Fruit fly (Drosophila melanogaster) whole organism, embryonic: ENCODE data around the gene CG10137.
A peak's percentile ranks its signal among the peaks of the same experiment; 100 is the strongest.

Experiments used
- Blimp-1 ChIP-seq: fragments of 200-800 bp; sonication (Bioruptor generic); optimal IDR thresholded peaks from 3 replicates; lab custom pipeline; 2018; ENCODE audit warnings: missing biosample characterization, missing genetic modification characterization, mild to moderate bottlenecking, moderate library complexity, missing genetic modification reagents
- CG10147 ChIP-seq: fragments of 200-800 bp; sonication (Bioruptor generic); optimal IDR thresholded peaks from 2 replicates; lab custom pipeline; 2019; ENCODE audit warnings: missing biosample characterization, mild to moderate bottlenecking, missing genetic modification characterization, moderate library complexity
- CG10431 ChIP-seq: fragments of 200-800 bp; sonication (Bioruptor generic); optimal IDR thresholded peaks from 3 replicates; lab custom pipeline; 2018; ENCODE audit warnings: missing biosample characterization, mild to moderate bottlenecking, missing genetic modification characterization
- CG10565 ChIP-seq: fragments of 200-800 bp; sonication (Bioruptor generic); optimal IDR thresholded peaks from 3 replicates; lab custom pipeline; 2016; ENCODE audit warnings: missing biosample characterization, mild to moderate bottlenecking, missing genetic modification characterization
- CG11085 ChIP-seq: fragments of 200-800 bp; sonication (Bioruptor generic); IDR thresholded peaks from 2 replicates; pipeline ENCODE4 v1.3.6; 2022; ENCODE audit warnings: missing biosample characterization, missing genetic modification characterization
- CG12769 ChIP-seq: fragments of 200-800 bp; sonication (Bioruptor generic); optimal IDR thresholded peaks from 2 replicates; lab custom pipeline; 2019; ENCODE audit warnings: missing biosample characterization, mild to moderate bottlenecking, missing genetic modification characterization, moderate library complexity
- CG13624 ChIP-seq: fragments of 200-800 bp; sonication (Bioruptor generic); optimal IDR thresholded peaks from 2 replicates; lab custom pipeline; 2016; ENCODE audit warnings: missing biosample characterization, missing genetic modification characterization
- CG13894 ChIP-seq: fragments of 200-800 bp; sonication (Bioruptor generic); optimal IDR thresholded peaks from 3 replicates; lab custom pipeline; 2018; ENCODE audit warnings: missing biosample characterization, mild to moderate bottlenecking, missing genetic modification characterization, moderate library complexity
- CG14710 ChIP-seq: fragments of 200-800 bp; sonication (Bioruptor generic); optimal IDR thresholded peaks from 3 replicates; lab custom pipeline; 2019; ENCODE audit warnings: missing biosample characterization, mild to moderate bottlenecking, missing genetic modification characterization, moderate library complexity
- CG15479 ChIP-seq: fragments of 200-800 bp; sonication (Bioruptor generic); optimal IDR thresholded peaks from 3 replicates; lab custom pipeline; 2019; ENCODE audit warnings: missing biosample characterization, mild to moderate bottlenecking, missing genetic modification characterization, moderate library complexity
- CG17359 ChIP-seq: fragments of 200-800 bp; sonication (Bioruptor generic); optimal IDR thresholded peaks from 3 replicates; lab custom pipeline; 2018; ENCODE audit warnings: missing biosample characterization, mild to moderate bottlenecking, missing genetic modification characterization, moderate library complexity
- CG1832 ChIP-seq: fragments of 200-800 bp; sonication (Bioruptor generic); optimal IDR thresholded peaks from 2 replicates; lab custom pipeline; 2017; ENCODE audit warnings: missing biosample characterization, mild to moderate bottlenecking, missing genetic modification characterization, inconsistent platforms
- CG2120 ChIP-seq: fragments of 200-800 bp; sonication (Bioruptor generic); optimal IDR thresholded peaks from 3 replicates; lab custom pipeline; 2016; ENCODE audit warnings: missing biosample characterization, missing genetic modification characterization
- CG3163 ChIP-seq: fragments of 200-800 bp; sonication (Bioruptor generic); optimal IDR thresholded peaks from 3 replicates; lab custom pipeline; 2016; ENCODE audit warnings: missing biosample characterization, missing genetic modification characterization
- CG32532 ChIP-seq: fragments of 200-800 bp; sonication (Bioruptor generic); IDR thresholded peaks from 2 replicates; pipeline ENCODE4 v1.3.6; 2022; ENCODE audit warnings: missing biosample characterization, missing genetic modification characterization
- CG32767 ChIP-seq: fragments of 200-800 bp; sonication (Bioruptor generic); IDR thresholded peaks from 2 replicates; pipeline ENCODE4 v1.3.6; 2022; ENCODE audit warnings: missing biosample characterization, missing genetic modification characterization
- CG6791 ChIP-seq: fragments of 200-800 bp; sonication (Bioruptor generic); IDR thresholded peaks from 3 replicates; pipeline ENCODE4 v1.3.6; 2022; ENCODE audit warnings: missing biosample characterization, missing genetic modification characterization; ENCODE audit not compliant: partially characterized antibody
- CG7372 ChIP-seq: fragments of 200-800 bp; sonication (Bioruptor generic); IDR thresholded peaks from 2 replicates; pipeline ENCODE4 v1.3.6; 2022; ENCODE audit warnings: missing biosample characterization, missing genetic modification characterization
- CG8089 ChIP-seq: fragments of 200-800 bp; sonication (Bioruptor generic); optimal IDR thresholded peaks from 3 replicates; lab custom pipeline; 2016; ENCODE audit warnings: missing biosample characterization, missing genetic modification characterization
- CoRest ChIP-seq: fragments of 200-800 bp; sonication (Bioruptor generic); optimal IDR thresholded peaks from 3 replicates; lab custom pipeline; 2018; ENCODE audit warnings: missing biosample characterization, mild to moderate bottlenecking, missing genetic modification characterization, moderate library complexity
- Drgx ChIP-seq: fragments of 200-800 bp; sonication (Bioruptor generic); IDR thresholded peaks from 2 replicates; pipeline ENCODE4 v1.3.6; 2022; ENCODE audit warnings: missing biosample characterization, missing genetic modification characterization
- HmgZ ChIP-seq: fragments of 200-800 bp; sonication (Bioruptor generic); optimal IDR thresholded peaks from 2 replicates; lab custom pipeline; 2018; ENCODE audit warnings: missing biosample characterization, mild to moderate bottlenecking, missing genetic modification characterization
- Hmx ChIP-seq: fragments of 200-800 bp; sonication (Bioruptor generic); optimal IDR thresholded peaks from 2 replicates; lab custom pipeline; 2016; ENCODE audit warnings: missing biosample characterization, missing genetic modification characterization
- Ssrp ChIP-seq: fragments of 200-800 bp; sonication (Bioruptor generic); optimal IDR thresholded peaks from 2 replicates; lab custom pipeline; 2018; ENCODE audit warnings: missing biosample characterization, mild to moderate bottlenecking, missing genetic modification characterization, moderate library complexity
- Stat92E ChIP-seq, 3 experiments: fragments of >200 bp in 2 of 3; fragments of 200-800 bp in 1 of 3; sonication (Bioruptor generic) in 1 of 3; optimal IDR thresholded peaks; 2 replicates each; lab custom pipeline; 2017 to 2019; ENCODE audit warnings: missing biosample characterization in 3 of 3, missing genetic modification characterization in 3 of 3, mild to moderate bottlenecking in 1 of 3, moderate library complexity in 1 of 3
- Trl ChIP-seq, 3 experiments: fragments of >200 bp in 2 of 3; fragments of 200-800 bp in 1 of 3; sonication (Bioruptor generic) in 1 of 3; optimal IDR thresholded peaks; 2 replicates in 1 of 3; 3 replicates in 2 of 3; lab custom pipeline; 2016 to 2017; ENCODE audit warnings: missing biosample characterization in 1 of 3, missing genetic modification characterization in 1 of 3
- abd-A ChIP-seq: fragments of 200-800 bp; sonication (Bioruptor generic); optimal IDR thresholded peaks from 3 replicates; lab custom pipeline; 2019; ENCODE audit warnings: missing biosample characterization, mild to moderate bottlenecking, missing genetic modification characterization, moderate library complexity
- bowl ChIP-seq: fragments of 200-800 bp; sonication (Bioruptor generic); IDR thresholded peaks from 2 replicates; pipeline ENCODE4 v1.3.6; 2022; ENCODE audit warnings: missing biosample characterization, missing genetic modification characterization
- cg ChIP-seq: fragments of 200-800 bp; sonication (Bioruptor generic); optimal IDR thresholded peaks from 3 replicates; lab custom pipeline; 2019; ENCODE audit warnings: missing biosample characterization, mild to moderate bottlenecking, missing genetic modification characterization, moderate library complexity
- chinmo ChIP-seq: fragments of 200-800 bp; sonication (Bioruptor generic); IDR thresholded peaks from 4 replicates; pipeline ENCODE4 v1.3.6; 2022; ENCODE audit warnings: missing biosample characterization, missing genetic modification characterization; ENCODE audit not compliant: partially characterized antibody
- crol ChIP-seq: fragments of 200-800 bp; sonication (Bioruptor generic); IDR thresholded peaks from 2 replicates; pipeline ENCODE4 v1.3.6; 2022; ENCODE audit warnings: missing biosample characterization, missing genetic modification characterization
- ewg ChIP-seq: fragments of 200-800 bp; sonication (Bioruptor generic); optimal IDR thresholded peaks from 3 replicates; lab custom pipeline; 2017; ENCODE audit warnings: mild to moderate bottlenecking, missing biosample characterization, missing genetic modification reagents, missing genetic modification characterization
- gem ChIP-seq: fragments of 200-800 bp; sonication (Bioruptor generic); optimal IDR thresholded peaks from 2 replicates; lab custom pipeline; 2019; ENCODE audit warnings: missing biosample characterization, mild to moderate bottlenecking, missing genetic modification characterization, moderate library complexity
- gsb-n ChIP-seq: fragments of 200-800 bp; sonication (Bioruptor generic); optimal IDR thresholded peaks from 3 replicates; lab custom pipeline; 2018; ENCODE audit warnings: missing biosample characterization, mild to moderate bottlenecking, missing genetic modification characterization
- hkb ChIP-seq, 2 experiments: fragments of 200-800 bp in 1 of 2; fragments of >200 bp in 1 of 2; sonication (Bioruptor generic) in 1 of 2; IDR thresholded peaks in 1 of 2; optimal IDR thresholded peaks in 1 of 2; 2 replicates each; pipeline versions ENCODE4 v1.3.6 to Lab custom; 2017 to 2022; ENCODE audit warnings: missing biosample characterization in 1 of 2, missing genetic modification characterization in 1 of 2
- ken ChIP-seq: fragments of 200-800 bp; sonication (Bioruptor generic); IDR thresholded peaks from 3 replicates; pipeline ENCODE4 v1.3.6; 2022; ENCODE audit warnings: missing biosample characterization, missing genetic modification characterization
- lbe ChIP-seq: fragments of 200-800 bp; sonication (Bioruptor generic); optimal IDR thresholded peaks from 2 replicates; lab custom pipeline; 2016; ENCODE audit warnings: missing biosample characterization, mild to moderate bottlenecking, missing genetic modification characterization
- lola ChIP-seq, 3 experiments: fragments of >200 bp in 2 of 3; fragments of 200-800 bp in 1 of 3; sonication (Bioruptor generic) in 1 of 3; optimal IDR thresholded peaks; 2 replicates each; lab custom pipeline; 2017 to 2019; ENCODE audit warnings: missing biosample characterization in 3 of 3, missing genetic modification characterization in 3 of 3, mild to moderate bottlenecking in 1 of 3, moderate library complexity in 1 of 3
- nmo ChIP-seq: fragments of 200-800 bp; sonication (Bioruptor generic); optimal IDR thresholded peaks from 2 replicates; lab custom pipeline; 2018; ENCODE audit warnings: missing biosample characterization, mild to moderate bottlenecking, missing genetic modification characterization, moderate library complexity
- oc ChIP-seq: fragments of 200-800 bp; sonication (Bioruptor generic); optimal IDR thresholded peaks from 2 replicates; lab custom pipeline; 2018; ENCODE audit warnings: missing biosample characterization, mild to moderate bottlenecking, missing genetic modification characterization, moderate library complexity
- row ChIP-seq: fragments of 200-800 bp; sonication (Bioruptor generic); IDR thresholded peaks from 3 replicates; pipeline ENCODE4 v1.3.6; 2022; ENCODE audit warnings: missing biosample characterization, missing genetic modification characterization
- sd ChIP-seq: fragments of 200-800 bp; sonication (Bioruptor generic); optimal IDR thresholded peaks from 3 replicates; lab custom pipeline; 2018; ENCODE audit warnings: missing biosample characterization, mild to moderate bottlenecking, missing genetic modification characterization, moderate library complexity
- seq ChIP-seq: fragments of 200-800 bp; sonication (Bioruptor generic); IDR thresholded peaks from 2 replicates; pipeline ENCODE4 v1.3.6; 2022; ENCODE audit warnings: missing biosample characterization, missing genetic modification characterization
- vvl ChIP-seq: fragments of 200-800 bp; sonication (Bioruptor generic); IDR thresholded peaks from 2 replicates; pipeline ENCODE4 v1.3.6; 2022; ENCODE audit warnings: missing biosample characterization, missing genetic modification characterization

Gene CG10137

DNA sequence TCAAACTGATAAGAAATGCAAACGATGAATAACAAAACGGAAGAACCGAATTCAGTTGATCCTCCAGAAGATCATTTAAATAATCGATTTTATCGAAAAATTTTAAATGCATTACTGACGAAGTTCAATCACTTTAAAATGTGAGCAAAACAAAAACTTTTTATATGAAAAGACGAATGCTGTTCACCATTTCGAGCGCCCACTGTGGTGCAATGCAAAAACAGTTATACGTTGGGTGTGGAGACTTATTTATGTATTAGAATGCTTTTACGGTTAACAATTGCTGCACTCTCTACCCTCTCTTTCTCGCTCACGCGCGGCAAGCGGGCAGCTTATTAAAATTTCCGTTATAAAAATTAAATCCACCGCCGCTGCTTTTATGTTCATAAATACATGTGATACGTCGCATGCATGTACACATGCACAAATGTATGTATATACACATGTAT, 44.3 kb downstream of the CG10137 start (continued):
- TF ChIP-seq Blimp-1 (GFP tag; lab: Kevin White, UChicago) (no peak), bowl (no peak), gem (tag; lab: Kevin White, UChicago) (no peak), CG7372 (GFP tag; lab: Robert Waterston, UW) (no peak), CG14710 (tag; lab: Kevin White, UChicago) (no peak), ken (GFP tag; lab: Robert Waterston, UW) (no peak), CG8089 (GFP tag; lab: Kevin White, UChicago) (no peak), vvl (GFP tag; lab: Robert Waterston, UW) (peak; percentile 27; the same call in 1 of the 2 replicates), CG17359 (peak; percentile 22), row (GFP tag; lab: Robert Waterston, UW) (0 out of 3 replicates have a peak, but pooled peaks have one; percentile 12)

DNA sequence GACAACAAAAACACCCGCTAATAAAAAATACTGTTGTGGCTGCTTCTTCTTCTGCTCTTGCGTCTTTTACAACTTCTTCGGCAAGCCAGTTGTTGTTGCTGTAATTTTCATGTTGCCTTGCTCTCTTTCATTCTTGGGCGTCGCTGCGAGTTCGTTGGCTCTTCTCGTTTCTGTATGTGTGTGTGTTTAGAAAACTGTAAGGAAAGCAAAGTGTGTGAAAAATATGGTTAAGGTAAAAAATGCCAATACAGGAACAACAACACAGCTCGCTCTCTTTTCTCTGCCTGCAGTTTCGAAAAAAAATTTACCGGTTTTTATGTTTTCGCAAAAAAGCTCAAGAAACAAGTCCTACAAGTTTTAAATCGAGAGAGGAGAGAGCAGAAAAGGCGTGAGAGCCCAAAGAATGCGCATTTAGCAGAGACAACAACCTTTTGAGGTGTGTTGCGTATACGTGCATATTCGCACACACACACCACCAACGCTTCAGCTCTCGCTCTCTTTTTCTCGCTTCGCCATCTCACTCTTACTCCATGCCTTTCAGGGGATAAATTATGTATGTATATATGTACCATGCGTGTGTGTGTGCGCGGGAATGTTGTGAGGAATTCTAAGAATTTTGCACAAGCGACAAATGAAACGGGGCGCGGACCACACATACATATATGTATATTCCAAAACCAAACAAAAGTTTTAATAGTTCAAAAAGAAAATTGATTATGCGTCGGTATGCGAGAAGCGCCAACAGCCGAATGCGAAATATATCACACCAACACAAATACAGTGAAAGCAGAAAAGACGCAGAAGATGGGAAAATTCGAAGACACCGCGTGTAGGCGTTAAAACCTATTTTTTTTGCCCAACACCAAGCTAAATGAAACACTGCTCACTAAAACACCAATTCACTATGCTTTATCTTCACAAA, 45.3 kb downstream of the CG10137 start:
- TF ChIP-seq crol (GFP tag; lab: Robert Waterston, UW) (peak; percentile 33; the same call in 1 of the 2 replicates), CG1832 (GFP tag; lab: Kevin White, UChicago) (peak; percentile 82), CG6791 (peak; percentile 50; the same call in 2 of the 3 replicates), CG13624 (peak; percentile 58), CG32532 (0 out of 2 replicates have a peak, but pooled peaks have one; percentile 17), nmo (GFP tag; lab: Kevin White, UChicago) (peak; percentile 46), lbe (GFP tag; lab: Kevin White, UChicago) (peak; percentile 22), CG10147 (GFP tag; lab: Kevin White, UChicago) (no peak), CG10565 (no peak), CG13894 (no peak), Stat92E (GFP tag; optimal IDR thresholded peaks at IDR 0.05; lab: Kevin White, UChicago) (peak in 1 of 3 experiments; percentile 87), CG3163 (GFP tag; lab: Kevin White, UChicago) (peak; percentile 45), CoRest (tag; lab: Kevin White, UChicago) (no peak), CG2120 (GFP tag; lab: Kevin White, UChicago) (no peak), oc (tag; lab: Kevin White, UChicago) (no peak), abd-A (peak; percentile 34), CG11085 (GFP tag; lab: Robert Waterston, UW) (no peak), CG10431 (GFP tag; lab: Kevin White, UChicago) (peak; percentile 79), ewg (peak; percentile 74), CG32767 (GFP tag; lab: Robert Waterston, UW) (peak; percentile 82), Drgx (0 out of 2 replicates have a peak, but pooled peaks have one; percentile 43), Trl (optimal IDR thresholded peaks at IDR 0.05; lab: Kevin White, UChicago) (peak; percentile 87 to 98), Trl (GFP tag; optimal IDR thresholded peaks at IDR 0.05; lab: Kevin White, UChicago) (peak; percentile 28), Hmx (no peak), chinmo (GFP tag; lab: Robert Waterston, UW) (peak; percentile 97), cg (peak; percentile 98), CG12769 (tag; lab: Kevin White, UChicago) (peak; percentile 79), HmgZ (tag; lab: Kevin White, UChicago) (peak; percentile 40), vvl (GFP tag; lab: Robert Waterston, UW) (peak; percentile 69), gsb-n (tag; lab: Kevin White, UChicago) (no peak), sd (tag; lab: Kevin White, UChicago) (peak; percentile 100), hkb (optimal IDR thresholded peaks at IDR 0.05; lab: Kevin White, UChicago) (peak; percentile 51), hkb (GFP tag; IDR thresholded peaks at IDR 0.05; lab: Robert Waterston, UW) (peak; percentile 77), CG15479 (GFP tag; lab: Kevin White, UChicago) (peak; percentile 94), Ssrp (peak; percentile 0), lola (GFP tag; optimal IDR thresholded peaks at IDR 0.05; lab: Kevin White, UChicago) (peak in 1 of 3 experiments; percentile 66), seq (GFP tag; lab: Robert Waterston, UW) (no peak)
